Worm (Caenorhabditis elegans): ENCODE data around the gene Y45F10C.1.

DNA sequence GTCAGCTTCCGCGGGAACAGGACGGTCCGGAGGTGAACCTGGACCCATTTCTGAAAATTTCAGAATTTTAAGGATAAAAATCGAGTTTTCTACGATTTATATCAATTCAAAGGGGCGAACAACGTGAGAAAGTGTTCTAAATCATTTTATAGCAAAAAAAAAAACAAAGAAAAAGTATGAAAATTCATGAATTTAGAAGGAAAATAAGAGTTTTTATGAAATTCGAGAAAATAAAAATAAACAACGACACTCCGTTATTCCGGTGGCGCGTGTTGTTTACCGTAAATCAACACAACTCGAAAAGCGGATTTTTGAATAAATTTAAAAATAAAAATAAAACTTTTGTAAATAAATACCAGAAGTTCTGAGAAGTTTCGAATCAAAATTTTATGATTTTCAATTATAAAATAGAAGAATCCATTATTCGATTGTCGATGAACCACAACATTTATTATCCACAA is 27.6 kb upstream of the Y45F10C.1 start, which contains the start of gene nyn-1:
- TF ChIP-seq him-1 (tag; optimal IDR thresholded peaks at IDR 0.05), result no peak
- no peak for TF ChIP-seq W03F9.2 (tag; optimal IDR thresholded peaks at IDR 0.05)

Data from whole organism, L4/young adult.